Worm (Caenorhabditis elegans) whole organism, young adult: ENCODE data around the gene Y75B8A.34.

ENCODE experiments used
- B0336.3 ChIP-seq: fragments of 200-800 bp; sonication (Bioruptor generic); IDR thresholded peaks from 2 replicates; pipeline ENCODE4 v1.3.6; 2022; ENCODE audit warnings: missing genetic modification characterization, missing compliant biosample characterization
- C06A6.2 ChIP-seq: fragments of 200-800 bp; sonication (Bioruptor generic); conservative IDR thresholded peaks from 2 replicates; pipeline ENCODE4 v1.3.6; 2022; ENCODE audit warnings: missing genetic modification characterization, missing compliant biosample characterization
- C17E4.6 ChIP-seq: fragments of 200-800 bp; sonication (Bioruptor generic); IDR thresholded peaks from 2 replicates; pipeline ENCODE4 v1.3.6; 2022; ENCODE audit warnings: missing genetic modification reagents, missing genetic modification characterization, missing compliant biosample characterization
- D2030.7 ChIP-seq: fragments of 200-800 bp; sonication (Bioruptor generic); IDR thresholded peaks from 2 replicates; pipeline ENCODE4 v1.3.6; 2022; ENCODE audit warnings: missing genetic modification reagents, missing genetic modification characterization, missing compliant biosample characterization
- F37B4.10 ChIP-seq: fragments of 200-800 bp; sonication (Bioruptor generic); IDR thresholded peaks from 2 replicates; pipeline ENCODE4 v1.3.6; 2022; ENCODE audit warnings: missing genetic modification characterization, missing compliant biosample characterization
- F52B5.7 ChIP-seq: sonication (generic microtip); optimal IDR thresholded peaks from 2 replicates; lab custom pipeline; 2016; ENCODE audit warnings: mild to moderate bottlenecking, missing genetic modification characterization, missing compliant biosample characterization
- F55B11.4 ChIP-seq: sonication (generic microtip); optimal IDR thresholded peaks from 2 replicates; lab custom pipeline; 2016; ENCODE audit warnings: missing compliant biosample characterization, missing genetic modification characterization, borderline replicate concordance; ENCODE audit not compliant: insufficient read depth
- F57C9.4 ChIP-seq: sonication (generic microtip); optimal IDR thresholded peaks from 2 replicates; lab custom pipeline; 2017; ENCODE audit warnings: mild to moderate bottlenecking, missing genetic modification characterization, missing compliant biosample characterization
- ZK185.1 ChIP-seq: sonication (generic microtip); optimal IDR thresholded peaks from 2 replicates; lab custom pipeline; 2016; ENCODE audit warnings: mild to moderate bottlenecking, missing genetic modification characterization, missing compliant biosample characterization; ENCODE audit not compliant: poor library complexity, severe bottlenecking
- ama-1 ChIP-seq, 3 experiments: fragments of 150-350 bp in 1 of 3; sonication (generic microtip) in 2 of 3; optimal IDR thresholded peaks; 2 replicates each; lab custom pipeline; 2014 to 2018; ENCODE audit warnings: missing biosample characterization in 2 of 3, missing genetic modification characterization in 2 of 3, missing genetic modification reagents in 2 of 3
- attf-3 ChIP-seq: fragments of 200-800 bp; sonication (Bioruptor generic); conservative IDR thresholded peaks from 2 replicates; pipeline ENCODE4 v1.3.6; 2022; ENCODE audit warnings: missing genetic modification reagents, missing genetic modification characterization, missing compliant biosample characterization
- cebp-2 ChIP-seq: fragments of 200-800 bp; sonication (Bioruptor generic); IDR thresholded peaks from 2 replicates; pipeline ENCODE4 v1.3.6; 2022; ENCODE audit warnings: missing genetic modification characterization, missing compliant biosample characterization
- ceh-27 ChIP-seq: fragments of 200-800 bp; sonication (Bioruptor generic); optimal IDR thresholded peaks from 2 replicates; lab custom pipeline; 2018; ENCODE audit warnings: mild to moderate bottlenecking, missing genetic modification characterization, moderate library complexity, missing compliant biosample characterization
- ceh-91 ChIP-seq: fragments of 200-800 bp; sonication (Bioruptor generic); IDR thresholded peaks from 2 replicates; pipeline ENCODE4 v1.3.6; 2022; ENCODE audit warnings: missing genetic modification reagents, missing genetic modification characterization, missing compliant biosample characterization
- dox-1 ChIP-seq: fragments of 200-800 bp; sonication (Bioruptor generic); IDR thresholded peaks from 2 replicates; pipeline ENCODE4 v1.3.6; 2022; ENCODE audit warnings: missing genetic modification reagents, missing genetic modification characterization, missing compliant biosample characterization
- efl-1 ChIP-seq: fragments of 150-350 bp; optimal IDR thresholded peaks from 2 replicates; lab custom pipeline; 2014; ENCODE audit warnings: missing biosample characterization, missing genetic modification reagents, missing genetic modification characterization
- egl-44 ChIP-seq: fragments of 200-800 bp; sonication (Bioruptor generic); IDR thresholded peaks from 2 replicates; pipeline ENCODE4 v1.3.6; 2022; ENCODE audit warnings: missing genetic modification reagents, missing genetic modification characterization, missing compliant biosample characterization
- egrh-3 ChIP-seq: fragments of 200-800 bp; sonication (Bioruptor generic); IDR thresholded peaks from 2 replicates; pipeline ENCODE4 v1.3.6; 2022; ENCODE audit warnings: missing genetic modification reagents, missing genetic modification characterization, missing compliant biosample characterization
- hlh-26 ChIP-seq: fragments of 200-800 bp; sonication (Bioruptor generic); conservative IDR thresholded peaks from 2 replicates; pipeline ENCODE4 v1.3.6; 2022; ENCODE audit warnings: missing genetic modification reagents, missing genetic modification characterization, missing compliant biosample characterization
- lag-1 ChIP-seq: fragments of 200-800 bp; sonication (Bioruptor generic); IDR thresholded peaks from 2 replicates; pipeline ENCODE4 v1.3.6; 2022; ENCODE audit warnings: missing genetic modification reagents, missing genetic modification characterization, missing compliant biosample characterization
- lin-26 ChIP-seq: fragments of 200-800 bp; sonication (Bioruptor generic); IDR thresholded peaks from 2 replicates; pipeline ENCODE4 v1.3.6; 2022; ENCODE audit warnings: missing genetic modification reagents, missing genetic modification characterization, missing compliant biosample characterization
- lin-35 ChIP-seq, 3 experiments: fragments of 150-350 bp in 2 of 3; sonication (generic microtip) in 1 of 3; optimal IDR thresholded peaks; 2 replicates each; lab custom pipeline; 2014 to 2018; ENCODE audit warnings: missing biosample characterization in 3 of 3, missing genetic modification characterization in 3 of 3, missing genetic modification reagents in 3 of 3
- madf-10 ChIP-seq: sonication (generic microtip); optimal IDR thresholded peaks from 2 replicates; lab custom pipeline; 2016; ENCODE audit warnings: mild to moderate bottlenecking, missing genetic modification characterization, missing compliant biosample characterization
- madf-3 ChIP-seq: fragments of 200-800 bp; sonication (Bioruptor generic); IDR thresholded peaks from 2 replicates; pipeline ENCODE4 v1.3.6; 2022; ENCODE audit warnings: missing genetic modification reagents, missing genetic modification characterization, missing compliant biosample characterization
- madf-6 ChIP-seq: fragments of 200-800 bp; sonication (Bioruptor generic); IDR thresholded peaks from 2 replicates; pipeline ENCODE4 v1.3.6; 2022; ENCODE audit warnings: missing genetic modification reagents, missing genetic modification characterization, missing compliant biosample characterization
- nfya-1 ChIP-seq: sonication (generic microtip); optimal IDR thresholded peaks from 2 replicates; lab custom pipeline; 2017; ENCODE audit warnings: antibody characterized with exemption, missing compliant biosample characterization, missing genetic modification characterization, borderline replicate concordance; ENCODE audit not compliant: insufficient read depth
- nfya-2 ChIP-seq: fragments of 200-800 bp; sonication (Bioruptor generic); IDR thresholded peaks from 2 replicates; pipeline ENCODE4 v1.3.6; 2022; ENCODE audit warnings: missing genetic modification reagents, missing genetic modification characterization, missing compliant biosample characterization
- nfyb-1 ChIP-seq: fragments of 200-800 bp; sonication (Bioruptor generic); IDR thresholded peaks from 2 replicates; pipeline ENCODE4 v1.3.6; 2022; ENCODE audit warnings: missing genetic modification reagents, missing genetic modification characterization, missing compliant biosample characterization
- pbrm-1 ChIP-seq: fragments of 200-800 bp; sonication (Bioruptor generic); IDR thresholded peaks from 2 replicates; pipeline ENCODE4 v1.3.6; 2022; ENCODE audit warnings: missing genetic modification reagents, missing genetic modification characterization, missing compliant biosample characterization
- rcor-1 ChIP-seq: fragments of 200-800 bp; sonication (Bioruptor generic); IDR thresholded peaks from 2 replicates; pipeline ENCODE4 v1.3.6; 2022; ENCODE audit warnings: missing genetic modification reagents, missing genetic modification characterization, missing compliant biosample characterization
- rpc-1 ChIP-seq, 2 experiments: fragments of 150-350 bp in 1 of 2; sonication (generic microtip) in 1 of 2; optimal IDR thresholded peaks; 2 replicates each; lab custom pipeline; 2014 to 2018; ENCODE audit warnings: missing biosample characterization in 1 of 2, missing genetic modification characterization in 1 of 2, missing genetic modification reagents in 1 of 2, missing genotype in 1 of 2
- sdz-38 ChIP-seq: sonication (generic microtip); optimal IDR thresholded peaks from 2 replicates; lab custom pipeline; 2016; ENCODE audit warnings: missing genotype, missing genetic modification characterization, missing compliant biosample characterization
- snpc-1.1 ChIP-seq: sonication (generic microtip); optimal IDR thresholded peaks from 2 replicates; lab custom pipeline; 2017; ENCODE audit warnings: missing genetic modification characterization, mild to moderate bottlenecking, missing compliant biosample characterization, antibody characterized with exemption, moderate library complexity, missing genotype, missing genetic modification reagents; ENCODE audit not compliant: insufficient read depth
- snpc-1.3 ChIP-seq: sonication (generic microtip); optimal IDR thresholded peaks from 2 replicates; lab custom pipeline; 2017; ENCODE audit warnings: missing genetic modification characterization, mild to moderate bottlenecking, missing compliant biosample characterization, antibody characterized with exemption, moderate library complexity, missing genotype, missing genetic modification reagents; ENCODE audit not compliant: insufficient read depth
- somi-1 ChIP-seq: fragments of 200-800 bp; sonication (Bioruptor generic); optimal IDR thresholded peaks from 2 replicates; lab custom pipeline; 2018; ENCODE audit warnings: mild to moderate bottlenecking, missing genetic modification characterization, missing compliant biosample characterization
- sptf-2 ChIP-seq: fragments of 200-800 bp; sonication (Bioruptor generic); optimal IDR thresholded peaks from 2 replicates; lab custom pipeline; 2018; ENCODE audit warnings: mild to moderate bottlenecking, missing genetic modification characterization, missing compliant biosample characterization
- unc-62 ChIP-seq: fragments of 150-350 bp; optimal IDR thresholded peaks from 2 replicates; lab custom pipeline; 2014; ENCODE audit warnings: missing biosample characterization, missing genetic modification reagents, missing genetic modification characterization
- xnd-1 ChIP-seq: sonication (generic microtip); optimal IDR thresholded peaks from 2 replicates; lab custom pipeline; 2016; ENCODE audit warnings: missing genotype, missing genetic modification reagents, missing genetic modification characterization, missing compliant biosample characterization
- ztf-28 ChIP-seq: fragments of 200-800 bp; sonication (Bioruptor generic); IDR thresholded peaks from 2 replicates; pipeline ENCODE4 v1.3.6; 2022; ENCODE audit warnings: missing genetic modification reagents, missing genetic modification characterization, missing compliant biosample characterization
- ztf-3 ChIP-seq: fragments of 200-800 bp; sonication (Bioruptor generic); optimal IDR thresholded peaks from 2 replicates; lab custom pipeline; 2018; ENCODE audit warnings: mild to moderate bottlenecking, missing genetic modification characterization, missing compliant biosample characterization

Y75B8A.34 gene

ce11 chrIII:12356588-12356987, 2.8 kb upstream of the Y75B8A.34 start:
- TF ChIP-seq F52B5.7 (tag; lab: Kevin White, UChicago) (no peak), snpc-1.1 (tag; lab: Kevin White, UChicago) (no peak), ZK185.1 (tag; lab: Kevin White, UChicago) (no peak), nfya-1 (tag; lab: Kevin White, UChicago) (no peak), rpc-1 (optimal IDR thresholded peaks at IDR 0.05; lab: Kevin White, UChicago) (no peak), rpc-1 (tag; optimal IDR thresholded peaks at IDR 0.05; lab: Kevin White, UChicago) (no peak), B0336.3 (GFP tag; lab: Robert Waterston, UW) (no peak), ztf-3 (GFP tag; lab: Kevin White, UChicago) (no peak), egrh-3 (GFP tag; lab: Robert Waterston, UW) (no peak), madf-10 (tag; lab: Kevin White, UChicago) (no peak), lag-1 (GFP tag; lab: Robert Waterston, UW) (no peak), ama-1 (optimal IDR thresholded peaks at IDR 0.05; lab: Kevin White, UChicago) (no peak), ama-1 (GFP tag; optimal IDR thresholded peaks at IDR 0.05; lab: Kevin White, UChicago) (no peak), C17E4.6 (GFP tag; lab: Robert Waterston, UW) (no peak), D2030.7 (GFP tag; lab: Robert Waterston, UW) (no peak), F57C9.4 (no peak), F37B4.10 (GFP tag; lab: Robert Waterston, UW) (no peak)
- TF ChIP-seq, all 124 proteins: peak for 0

- TF ChIP-seq sdz-38 (tag; lab: Kevin White, UChicago), result no peak
- no peak for TF ChIP-seq sptf-2
- TF ChIP-seq efl-1, result no peak
- no peak for TF ChIP-seq nfya-2 (GFP tag; lab: Robert Waterston, UW)
- no peak for TF ChIP-seq lin-26 (GFP tag; lab: Robert Waterston, UW)
- no peak for TF ChIP-seq madf-3
- no peak for TF ChIP-seq C06A6.2
- TF ChIP-seq dox-1 (GFP tag; lab: Robert Waterston, UW), result no peak
- no peak for TF ChIP-seq lin-35 (GFP tag; optimal IDR thresholded peaks at IDR 0.05; lab: Kevin White, UChicago)
- TF ChIP-seq C17E4.6 (GFP tag; lab: Robert Waterston, UW), result no peak
- TF ChIP-seq F55B11.4 (tag; lab: Kevin White, UChicago), result no peak
- TF ChIP-seq somi-1 (GFP tag; lab: Kevin White, UChicago), result no peak
- TF ChIP-seq, all 124 proteins: peak for 0
Observed at ce11 chrIII:12358461-12358860, 904 bp upstream of the Y75B8A.34 start, which contains the start of gene Y75B8A.32. Y75B8A.32 (minus strand) TSS chrIII:12358561.

DNA sequence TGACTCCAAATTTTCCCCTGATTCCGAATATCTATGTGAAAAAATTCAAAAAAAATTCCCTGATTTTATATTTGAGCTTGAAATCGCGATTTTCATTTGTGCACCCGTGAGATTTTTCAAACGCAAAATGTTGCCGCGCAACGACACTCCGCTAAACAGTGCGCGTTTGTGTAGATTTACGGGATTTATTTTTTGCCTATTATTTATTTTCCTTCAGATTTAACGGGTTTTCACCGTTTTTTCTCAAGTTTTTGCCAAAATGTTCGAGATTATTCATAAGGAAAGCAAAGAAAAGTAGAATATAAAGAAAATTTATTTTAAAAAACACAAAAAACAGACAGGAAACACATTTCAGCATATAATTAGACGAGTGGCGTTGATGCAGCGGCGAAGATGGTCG, 3.6 kb downstream of the Y75B8A.34 start:
- TF ChIP-seq attf-3 (GFP tag; lab: Robert Waterston, UW), result peak; percentile 76

- TF ChIP-seq attf-3 (GFP tag; lab: Robert Waterston, UW), result peak; percentile 74
Observed at ce11 chrIII:12363545-12363944, 4.2 kb downstream of the Y75B8A.34 start.

ce11 chrIII:12366989-12367557, 7.7 kb downstream of the Y75B8A.34 start, which contains the start of gene Y75B8A.33:
Y75B8A.33 (minus strand) TSS chrIII:12367373.
- no peak for TF ChIP-seq snpc-1.3 (tag; lab: Kevin White, UChicago)
- no peak for TF ChIP-seq nfyb-1 (GFP tag; lab: Robert Waterston, UW)
- no peak for TF ChIP-seq hlh-26
- no peak for TF ChIP-seq ceh-27 (GFP tag; lab: Kevin White, UChicago)
- TF ChIP-seq unc-62 (GFP tag; lab: Kevin White, UChicago), result no peak
- no peak for TF ChIP-seq ztf-28 (GFP tag; lab: Robert Waterston, UW)
- TF ChIP-seq pbrm-1 (GFP tag; lab: Robert Waterston, UW), result no peak
- no peak for TF ChIP-seq cebp-2
- no peak for TF ChIP-seq madf-10 (tag; lab: Kevin White, UChicago)
- TF ChIP-seq egl-44 (GFP tag; lab: Robert Waterston, UW), result no peak
- TF ChIP-seq madf-6, result peak; percentile 90
- TF ChIP-seq efl-1, result peak; percentile 86
- TF ChIP-seq xnd-1, result peak; percentile 78
- no peak for TF ChIP-seq rcor-1 (GFP tag; lab: Robert Waterston, UW)
- peak; percentile 79 for TF ChIP-seq ceh-91
- TF ChIP-seq D2030.7 (GFP tag; lab: Robert Waterston, UW), result peak; percentile 44; the same call in 1 of the 2 replicates
- TF ChIP-seq F37B4.10 (GFP tag; lab: Robert Waterston, UW), result no peak
